Fruit fly (Drosophila melanogaster): Measurements from ENCODE around the gene CG14285.
A peak's percentile ranks its signal among the peaks of the same experiment; 100 is the strongest.

CG14285 gene

dm6 chr3R:18995556-18996272 lies 29.2 kb upstream of the CG14285 start:
- TF ChIP-seq CG17801 (GFP tag; optimal IDR thresholded peaks at IDR 0.05; ENCODE audit: partially characterized antibody), result no peak

dm6 chr3R:18997388-18998287 lies 27.3 kb upstream of the CG14285 start:
- TF ChIP-seq CG17801 (GFP tag; optimal IDR thresholded peaks at IDR 0.05; ENCODE audit: partially characterized antibody), result no peak

- no peak for TF ChIP-seq CG17801 (GFP tag; optimal IDR thresholded peaks at IDR 0.05; ENCODE audit: partially characterized antibody)
These were observed 26.5 kb upstream of the CG14285 start for dm6 chr3R:18998370-18998769.

dm6 chr3R:18999906-19000451 lies 24.9 kb upstream of the CG14285 start:
- TF ChIP-seq CG17801 (GFP tag; optimal IDR thresholded peaks at IDR 0.05; ENCODE audit: partially characterized antibody), result no peak

- no peak for TF ChIP-seq CG17801 (GFP tag; optimal IDR thresholded peaks at IDR 0.05; ENCODE audit: partially characterized antibody)
These were observed 23.2 kb upstream of the CG14285 start for dm6 chr3R:19001701-19002100.

- TF ChIP-seq CG17801 (GFP tag; optimal IDR thresholded peaks at IDR 0.05; ENCODE audit: partially characterized antibody), result no peak
These were observed 14.0 kb upstream of the CG14285 start for dm6 chr3R:19010923-19011322.

- TF ChIP-seq CG17801 (GFP tag; optimal IDR thresholded peaks at IDR 0.05; ENCODE audit: partially characterized antibody), result no peak
These were observed 13.0 kb upstream of the CG14285 start for dm6 chr3R:19011885-19012284.

- no peak for TF ChIP-seq CG17801 (GFP tag; optimal IDR thresholded peaks at IDR 0.05; ENCODE audit: partially characterized antibody)
These were observed 10.9 kb upstream of the CG14285 start for dm6 chr3R:19014027-19014426.

- TF ChIP-seq CG17801 (GFP tag; optimal IDR thresholded peaks at IDR 0.05; ENCODE audit: partially characterized antibody), result peak; percentile 69
These were observed 10.0 kb upstream of the CG14285 start for dm6 chr3R:19014742-19015422.

- no peak for TF ChIP-seq CG17801 (GFP tag; optimal IDR thresholded peaks at IDR 0.05; ENCODE audit: partially characterized antibody)
These were observed 9.5 kb upstream of the CG14285 start for dm6 chr3R:19015423-19015810.

dm6 chr3R:19017318-19018043 lies 7.4 kb upstream of the CG14285 start:
- TF ChIP-seq CG17801 (GFP tag; optimal IDR thresholded peaks at IDR 0.05; ENCODE audit: partially characterized antibody), result no peak

- no peak for TF ChIP-seq CG17801 (GFP tag; optimal IDR thresholded peaks at IDR 0.05; ENCODE audit: partially characterized antibody)
These were observed 1.0 kb upstream of the CG14285 start, which contains the start of the genes CG6005 and CG14286 for dm6 chr3R:19023862-19024261. TSS of gene CG6005 (minus strand) at chr3R:19024030. TSS of gene CG14286 (plus strand) at chr3R:19024092.

dm6 chr3R:19027165-19027564 lies 2.3 kb downstream of the CG14285 start, which contains the start of gene NP15.6:
TSS of gene NP15.6 (plus strand) at chr3R:19027368.
- no peak for TF ChIP-seq CG17801 (GFP tag; optimal IDR thresholded peaks at IDR 0.05; ENCODE audit: partially characterized antibody)

- peak; percentile 74 for TF ChIP-seq CG17801 (GFP tag; optimal IDR thresholded peaks at IDR 0.05; ENCODE audit: partially characterized antibody)
These were observed 3.9 kb downstream of the CG14285 start, which contains the start of the genes GatA and P5cr for dm6 chr3R:19028758-19029157. TSS of gene GatA (minus strand) at chr3R:19028857. TSS of gene P5cr (plus strand) at chr3R:19028931.

All from ovary, adult (tissue).